Fruit fly (Drosophila melanogaster): ENCODE data around the gene CG4332.
A peak's percentile ranks its signal among the peaks of the same experiment; 100 is the strongest.

- TF ChIP-seq svp (GFP tag) (no peak), acj6 (GFP tag; optimal IDR thresholded peaks at IDR 0.05) (no peak), fd59A (GFP tag; optimal IDR thresholded peaks at IDR 0.05) (no peak), CG9139 (GFP tag; optimal IDR thresholded peaks at IDR 0.05) (no peak), Blimp-1 (GFP tag; optimal IDR thresholded peaks at IDR 0.05) (no peak), CG10669 (GFP tag; optimal IDR thresholded peaks at IDR 0.05) (peak; percentile 33), cyc (GFP tag; optimal IDR thresholded peaks at IDR 0.05) (no peak), Eip93F (GFP tag; optimal IDR thresholded peaks at IDR 0.05) (no peak)
These were observed 46.6 kb upstream of the CG4332 start, which contains the start of gene Fer3HCH for dm6 chrX:13108144-13108824.

All from whole organism, prepupa.